Fruit fly (Drosophila melanogaster) S2 (cell line): ENCODE results near the gene CG14563.

Experiments used
- CG8478 ChIP-seq: fragments of >200 bp; optimal IDR thresholded peaks from 2 replicates; lab custom pipeline; 2018
- CTCF ChIP-seq, 2 experiments: fragments of >200 bp; optimal IDR thresholded peaks; 2 replicates each; lab custom pipeline; 2018

The CG14563 gene

dm6 chr3L:21818701-21819100 lies 23.5 kb downstream of the CG14563 start:
- no peak for TF ChIP-seq CG8478 (lab: Kevin White, UChicago)
- TF ChIP-seq CTCF (optimal IDR thresholded peaks at IDR 0.05; lab: Kevin White, UChicago) = no peak

- TF ChIP-seq CG8478 (lab: Kevin White, UChicago) (no peak), CTCF (optimal IDR thresholded peaks at IDR 0.05; lab: Kevin White, UChicago) (no peak)
Observed at dm6 chr3L:21813598-21813997, 28.6 kb downstream of the CG14563 start, which contains the start of gene CG43895. TSS of gene CG43895 (minus strand) at chr3L:21813698.

dm6 chr3L:21808568-21808967 lies 33.6 kb downstream of the CG14563 start, which contains the start of gene eg:
TSS of gene eg (plus strand) at chr3L:21808703.
- no peak for TF ChIP-seq CTCF (optimal IDR thresholded peaks at IDR 0.05; lab: Kevin White, UChicago)
- no peak for TF ChIP-seq CG8478 (lab: Kevin White, UChicago)

- TF ChIP-seq CG8478 (lab: Kevin White, UChicago) = no peak
- no peak for TF ChIP-seq CTCF (optimal IDR thresholded peaks at IDR 0.05; lab: Kevin White, UChicago)
Observed at dm6 chr3L:21808003-21808530, 34.1 kb downstream of the CG14563 start.

- TF ChIP-seq CG8478 (lab: Kevin White, UChicago) (no peak), CTCF (optimal IDR thresholded peaks at IDR 0.05; lab: Kevin White, UChicago) (no peak)
Observed at dm6 chr3L:21800424-21800823, 41.8 kb downstream of the CG14563 start.
